Worm (Caenorhabditis elegans): Measurements from ENCODE around the gene kat-1.

The kat-1 gene

DNA sequence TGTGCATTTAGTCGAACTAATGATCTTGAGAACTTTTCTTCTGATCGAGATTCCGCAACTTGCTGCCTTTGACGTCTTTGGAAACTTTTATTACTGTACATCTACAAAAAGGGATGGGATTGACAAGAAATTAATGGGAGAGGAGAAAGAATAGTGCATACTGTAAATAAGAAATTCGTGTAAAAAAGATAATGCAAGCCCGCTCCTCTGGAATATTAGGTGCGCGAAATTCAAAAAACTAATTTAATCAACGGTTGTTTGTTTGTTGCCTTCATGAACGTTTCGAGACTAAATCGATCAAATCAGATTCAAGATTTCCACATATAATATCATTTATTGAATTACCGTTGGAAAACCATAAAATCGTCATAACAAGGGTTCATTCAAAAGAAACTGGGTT, 3.7 kb upstream of the kat-1 start, which contains the start of gene him-14:
him-14 (minus strand) TSS at position 101 of the 400 bp plus-strand sequence.
- no peak for TF ChIP-seq swsn-7 (tag; optimal IDR thresholded peaks at IDR 0.05)
- TF ChIP-seq lin-39 (tag; optimal IDR thresholded peaks at IDR 0.05) = no peak
- no peak for TF ChIP-seq snpc-4 (tag; optimal IDR thresholded peaks at IDR 0.05)
- TF ChIP-seq hpl-2 (GFP tag; optimal IDR thresholded peaks at IDR 0.05) = no peak
- no peak for TF ChIP-seq nhr-71 (tag; optimal IDR thresholded peaks at IDR 0.05)
- no peak for TF ChIP-seq ztf-11 (tag; optimal IDR thresholded peaks at IDR 0.05)
- TF ChIP-seq ces-1 (GFP tag; optimal IDR thresholded peaks at IDR 0.05) = no peak
- no peak for TF ChIP-seq nhr-76 (tag; optimal IDR thresholded peaks at IDR 0.05)
- no peak for TF ChIP-seq Y116A8C.19 (tag; optimal IDR thresholded peaks at IDR 0.05; ENCODE audit: borderline replicate concordance)
- TF ChIP-seq sptf-1 (tag; optimal IDR thresholded peaks at IDR 0.05) = no peak
- TF ChIP-seq dsc-1 (tag; optimal IDR thresholded peaks at IDR 0.05) = no peak

DNA sequence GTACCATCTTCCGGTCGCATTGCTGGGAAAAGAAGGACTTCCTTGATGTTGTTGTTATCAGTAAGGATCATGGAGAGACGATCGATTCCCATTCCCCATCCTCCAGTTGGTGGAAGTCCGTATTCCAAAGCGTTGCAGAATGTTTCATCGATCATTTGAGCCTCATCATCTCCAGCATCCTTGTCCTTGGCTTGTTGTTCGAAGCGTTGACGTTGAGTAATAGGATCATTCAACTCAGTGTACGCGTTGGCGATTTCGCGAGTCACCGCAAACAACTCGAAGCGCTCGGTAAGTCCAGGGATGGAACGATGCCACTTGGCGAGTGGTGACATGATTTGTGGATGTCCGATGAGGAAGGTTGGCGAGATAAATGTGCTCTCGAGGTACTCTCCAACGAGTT, 3.2 kb upstream of the kat-1 start:
- no peak for TF ChIP-seq blmp-1 (tag; optimal IDR thresholded peaks at IDR 0.05)
- no peak for TF ChIP-seq efl-1 (optimal IDR thresholded peaks at IDR 0.05)
- peak in 1 of 2 experiments; percentile 91 for TF ChIP-seq efl-1 (GFP tag; optimal IDR thresholded peaks at IDR 0.05 in 1 of 2)

DNA sequence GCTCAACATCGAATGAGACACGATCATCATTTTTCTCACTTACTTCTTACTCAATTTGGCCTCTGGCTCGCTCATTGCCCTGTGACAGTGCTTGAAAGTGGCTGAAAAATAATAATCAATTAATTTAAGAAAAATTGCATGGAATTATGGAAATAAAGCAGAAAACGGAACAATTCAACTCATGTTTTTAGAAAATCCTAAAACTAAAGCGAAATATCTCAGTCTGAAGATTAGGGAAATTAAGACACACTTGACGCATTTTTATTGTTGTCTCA, 1.4 kb upstream of the kat-1 start, which contains the start of gene kars-1:
kars-1 (minus strand) TSS at position 101 of the 275 bp plus-strand sequence.
- no peak for TF ChIP-seq irx-1 (tag; optimal IDR thresholded peaks at IDR 0.05)
- no peak for TF ChIP-seq zag-1 (tag; optimal IDR thresholded peaks at IDR 0.05)
- no peak for TF ChIP-seq nhr-237 (tag; optimal IDR thresholded peaks at IDR 0.05)
- TF ChIP-seq nhr-28 (tag; optimal IDR thresholded peaks at IDR 0.05) = no peak
- no peak for TF ChIP-seq isw-1 (GFP tag; IDR thresholded peaks at IDR 0.05)
- TF ChIP-seq hlh-4 (tag; optimal IDR thresholded peaks at IDR 0.05) = no peak
- no peak for TF ChIP-seq ama-1 (optimal IDR thresholded peaks at IDR 0.05)

DNA sequence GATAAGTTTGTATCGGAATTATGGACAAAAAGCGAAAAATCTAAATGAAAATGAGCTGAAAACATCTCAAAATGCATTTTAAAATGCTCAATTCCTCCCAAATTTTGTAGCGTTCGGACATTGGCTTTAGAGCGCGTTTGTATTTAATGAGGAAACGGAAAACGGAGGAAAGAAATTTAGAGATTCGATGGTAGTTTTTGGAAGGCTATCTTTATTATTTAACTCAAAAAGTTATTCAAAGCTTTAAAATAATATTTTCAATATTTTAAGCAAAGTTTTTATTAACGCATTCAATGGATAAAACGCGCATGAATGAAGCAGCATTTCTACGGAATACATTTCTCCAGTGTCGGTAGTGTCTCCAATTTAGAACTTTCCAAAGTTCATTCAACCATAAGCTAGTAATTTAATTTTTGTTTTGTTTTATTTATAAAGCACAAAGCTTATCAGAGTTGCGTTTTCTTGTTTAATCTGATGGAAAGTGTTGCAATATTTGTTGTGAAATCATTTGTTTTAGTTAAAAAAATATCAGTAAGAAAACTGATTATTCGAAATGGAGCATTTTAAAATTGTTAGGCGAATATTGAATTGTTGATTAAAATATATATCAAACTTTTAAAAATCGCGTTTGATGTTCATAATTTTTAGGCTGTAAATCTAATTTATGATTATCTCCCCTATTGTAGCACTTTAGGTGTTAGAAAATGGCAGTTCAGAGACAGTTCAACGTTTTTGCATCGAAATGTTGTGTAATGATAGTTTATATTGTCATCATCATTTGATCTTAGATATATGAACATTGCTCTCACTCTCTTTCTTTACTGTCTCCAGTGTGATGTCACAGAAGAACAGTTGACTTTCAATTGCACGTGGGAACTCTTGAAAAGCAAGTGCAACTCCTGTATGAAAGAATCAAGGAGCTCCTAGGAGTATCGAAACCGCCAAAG, 751 bp upstream of the kat-1 start:
- peak in 1 of 2 experiments; percentile 78 for TF ChIP-seq ztf-11 (tag; optimal IDR thresholded peaks at IDR 0.05)
- TF ChIP-seq alr-1 (tag; optimal IDR thresholded peaks at IDR 0.05; ENCODE audit: borderline replicate concordance) = no peak
- peak; percentile 12 for TF ChIP-seq aly-2 (tag; optimal IDR thresholded peaks at IDR 0.05)
- no peak for TF ChIP-seq mab-9 (GFP tag; IDR thresholded peaks at IDR 0.05)
- peak; percentile 65 for TF ChIP-seq egl-13 (tag; optimal IDR thresholded peaks at IDR 0.05)
- TF ChIP-seq nhr-77 (tag; optimal IDR thresholded peaks at IDR 0.05) = peak; percentile 37
- peak; percentile 73 for TF ChIP-seq swsn-7 (tag; optimal IDR thresholded peaks at IDR 0.05)
- peak; percentile 77 for TF ChIP-seq ceh-90 (tag; optimal IDR thresholded peaks at IDR 0.05)
- TF ChIP-seq nhr-11 (tag; optimal IDR thresholded peaks at IDR 0.05) = peak; percentile 23
- peak; percentile 77 for TF ChIP-seq skn-1 (tag; optimal IDR thresholded peaks at IDR 0.05)
- peak; percentile 58 for TF ChIP-seq nhr-237 (tag; optimal IDR thresholded peaks at IDR 0.05)
- peak; percentile 73 for TF ChIP-seq ceh-88 (GFP tag; IDR thresholded peaks at IDR 0.05)
- TF ChIP-seq egl-27 (tag; optimal IDR thresholded peaks at IDR 0.05) = no peak
- TF ChIP-seq fkh-4 (tag; optimal IDR thresholded peaks at IDR 0.05; ENCODE audit: borderline replicate concordance) = peak; percentile 17
- TF ChIP-seq fos-1 (tag; optimal IDR thresholded peaks at IDR 0.05) = peak; percentile 62
- TF ChIP-seq rnt-1 (tag; optimal IDR thresholded peaks at IDR 0.05) = peak; percentile 68
- no peak for TF ChIP-seq ceh-63 (GFP tag; optimal IDR thresholded peaks at IDR 0.05)
- peak; percentile 75 for TF ChIP-seq sox-4 (tag; optimal IDR thresholded peaks at IDR 0.05)
- TF ChIP-seq C16A3.4 (tag; optimal IDR thresholded peaks at IDR 0.05) = peak; percentile 86
- TF ChIP-seq dpl-1 (GFP tag; optimal IDR thresholded peaks at IDR 0.05) = peak; percentile 55 to 71 (median 61)
- TF ChIP-seq snu-23 (GFP tag; optimal IDR thresholded peaks at IDR 0.05) = peak; percentile 79
- TF ChIP-seq mdl-1 (tag; optimal IDR thresholded peaks at IDR 0.05) = peak in 1 of 2 experiments; percentile 17
- TF ChIP-seq mep-1 (tag; optimal IDR thresholded peaks at IDR 0.05) = peak; percentile 89
- peak; percentile 83 for TF ChIP-seq lir-3 (tag; optimal IDR thresholded peaks at IDR 0.05; ENCODE audit: poor library complexity)
- TF ChIP-seq efl-1 (optimal IDR thresholded peaks at IDR 0.05) = peak; percentile 67 to 68
- peak; percentile 58 to 79 for TF ChIP-seq efl-1 (GFP tag; optimal IDR thresholded peaks at IDR 0.05 in 1 of 2)
- TF ChIP-seq irx-1 (tag; optimal IDR thresholded peaks at IDR 0.05) = peak; percentile 66
- TF ChIP-seq nhr-19 (GFP tag; conservative IDR thresholded peaks at IDR 0.05) = peak; percentile 56
- peak; percentile 79 for TF ChIP-seq nhr-20 (tag; optimal IDR thresholded peaks at IDR 0.05)
- TF ChIP-seq elt-2 (tag; optimal IDR thresholded peaks at IDR 0.05) = peak; percentile 35
- TF ChIP-seq pqm-1 (tag; optimal IDR thresholded peaks at IDR 0.05) = no peak

All from whole organism, L1 larva.